Fruit fly (Drosophila melanogaster) whole organism, embryonic: ENCODE results near the gene natalisin.

Experiments used
- CG12071 ChIP-seq: fragments of 200-800 bp; sonication (Bioruptor generic); optimal IDR thresholded peaks from 3 replicates; lab custom pipeline; 2018; ENCODE audit warnings: missing biosample characterization, mild to moderate bottlenecking, missing genetic modification characterization
- CG8089 ChIP-seq: fragments of 200-800 bp; sonication (Bioruptor generic); optimal IDR thresholded peaks from 3 replicates; lab custom pipeline; 2016; ENCODE audit warnings: missing biosample characterization, missing genetic modification characterization
- CkIIα-i1 ChIP-seq: fragments of 200-800 bp; sonication (Bioruptor generic); IDR thresholded peaks from 2 replicates; pipeline ENCODE4 v1.3.6; 2022; ENCODE audit warnings: missing biosample characterization, missing genetic modification characterization
- bsh ChIP-seq, 2 experiments: fragments of 200-800 bp; sonication (Bioruptor generic); optimal IDR thresholded peaks; 2 replicates each; lab custom pipeline; 2017 to 2018; ENCODE audit warnings: mild to moderate bottlenecking in 2 of 2, missing biosample characterization in 2 of 2, missing genetic modification characterization in 2 of 2, moderate library complexity in 1 of 2
- fu2 ChIP-seq: fragments of 200-800 bp; sonication (Bioruptor generic); optimal IDR thresholded peaks from 2 replicates; lab custom pipeline; 2016; ENCODE audit warnings: missing biosample characterization, missing genetic modification characterization
- inv ChIP-seq: fragments of 200-800 bp; sonication (Bioruptor generic); IDR thresholded peaks from 2 replicates; pipeline ENCODE4 v1.3.6; 2022; ENCODE audit warnings: missing biosample characterization, missing genetic modification characterization; ENCODE audit not compliant: partially characterized antibody

dm6 chr3R:14406648-14407047 lies 11.7 kb upstream of the natalisin start:
- TF ChIP-seq bsh (GFP tag; optimal IDR thresholded peaks at IDR 0.05; lab: Kevin White, UChicago): no peak
- TF ChIP-seq inv: no peak
- TF ChIP-seq CG8089 (GFP tag; lab: Kevin White, UChicago): no peak
- no peak for TF ChIP-seq CG12071 (GFP tag; lab: Kevin White, UChicago)
- no peak for TF ChIP-seq fu2
- TF ChIP-seq CkIIα-i1 (GFP tag; lab: Robert Waterston, UW): no peak
